Fruit fly (Drosophila melanogaster): ENCODE measurements around the gene CG12811.
A peak's percentile ranks its signal among the peaks of the same experiment; 100 is the strongest.

Gene CG12811

DNA sequence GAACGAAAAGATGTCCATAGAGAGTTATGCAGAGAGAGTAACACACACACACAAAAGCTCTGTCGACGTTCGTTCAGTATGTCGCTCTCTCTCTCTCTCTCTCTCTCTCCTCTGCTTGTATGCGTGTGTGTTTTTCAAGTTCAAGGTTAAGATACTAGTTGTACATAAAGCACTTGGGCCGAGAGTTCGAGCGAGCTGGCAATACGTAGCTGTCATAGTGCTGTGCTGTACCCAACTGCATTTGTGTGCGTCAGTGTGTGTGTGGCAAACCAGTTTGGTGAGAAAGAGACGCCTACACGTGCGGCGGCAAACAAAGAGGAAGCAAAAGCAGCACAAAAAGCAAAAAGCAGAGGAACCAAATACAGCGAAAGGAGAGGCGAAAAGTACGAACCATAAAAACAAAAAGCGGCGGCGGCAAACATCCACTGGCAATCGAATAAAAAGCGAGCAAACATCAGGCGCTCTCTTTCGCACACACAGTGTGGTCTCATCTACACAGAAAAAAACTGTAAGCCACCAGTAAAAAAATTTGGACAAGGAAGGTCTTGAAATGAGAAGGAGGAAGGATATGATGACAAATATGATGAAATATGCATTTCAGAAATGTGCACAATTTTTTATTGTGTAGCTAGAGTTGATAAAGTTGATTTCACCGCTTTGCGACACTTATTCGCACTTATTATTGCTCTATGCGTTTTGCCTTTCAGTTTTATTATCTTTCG is 38.8 kb upstream of the CG12811 start (continued):
- TF ChIP-seq CG6163 (GFP tag; IDR thresholded peaks at IDR 0.05) (peak; percentile 96), CG10669 (GFP tag; optimal IDR thresholded peaks at IDR 0.05) (peak; percentile 88), achi (GFP tag; optimal IDR thresholded peaks at IDR 0.05) (peak; percentile 91), topi (GFP tag; optimal IDR thresholded peaks at IDR 0.05) (peak; percentile 87), Eip93F (GFP tag; optimal IDR thresholded peaks at IDR 0.05) (peak; percentile 39), acj6 (GFP tag; optimal IDR thresholded peaks at IDR 0.05) (peak; percentile 95), Blimp-1 (GFP tag; optimal IDR thresholded peaks at IDR 0.05) (peak; percentile 23), CG8119 (GFP tag; IDR thresholded peaks at IDR 0.05) (peak; percentile 91), spab (GFP tag; optimal IDR thresholded peaks at IDR 0.05) (peak; percentile 88), Sox102F (GFP tag; optimal IDR thresholded peaks at IDR 0.05) (peak; percentile 81), Smox (GFP tag; optimal IDR thresholded peaks at IDR 0.05) (peak; percentile 84), ss (GFP tag; optimal IDR thresholded peaks at IDR 0.05) (peak; percentile 72 to 87), Sox14 (GFP tag; optimal IDR thresholded peaks at IDR 0.05) (peak; percentile 91), fd59A (GFP tag; optimal IDR thresholded peaks at IDR 0.05) (peak; percentile 90), pdm3 (GFP tag; optimal IDR thresholded peaks at IDR 0.05) (peak; percentile 95), CG6854 (GFP tag; optimal IDR thresholded peaks at IDR 0.05) (no peak), cyc (GFP tag; optimal IDR thresholded peaks at IDR 0.05) (peak; percentile 85), Hr39 (GFP tag; optimal IDR thresholded peaks at IDR 0.05) (peak; percentile 92), fkh (GFP tag; optimal IDR thresholded peaks at IDR 0.05) (peak; percentile 79), fd85E (GFP tag; optimal IDR thresholded peaks at IDR 0.05) (peak; percentile 51)

DNA sequence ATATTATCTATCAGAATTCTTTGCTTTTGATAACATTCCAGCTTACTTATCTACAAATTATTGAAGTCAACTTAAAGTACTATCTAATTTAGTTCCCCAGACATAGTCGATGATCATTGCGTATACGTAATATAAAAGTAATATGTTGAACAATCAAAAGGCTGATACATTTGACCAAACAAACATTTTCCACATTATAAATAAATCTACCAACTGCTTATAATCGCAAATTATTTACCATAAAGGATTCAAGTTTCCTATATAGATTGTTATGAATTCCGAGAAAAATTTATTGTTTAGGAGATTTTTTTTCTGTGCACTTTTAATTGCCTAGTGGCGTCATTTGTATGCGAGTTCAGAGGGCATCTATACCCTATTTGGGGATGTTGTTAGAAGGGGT is 38.1 kb upstream of the CG12811 start:
- TF ChIP-seq CG15336 (GFP tag; IDR thresholded peaks at IDR 0.05) (no peak), CG6163 (GFP tag; IDR thresholded peaks at IDR 0.05) (no peak), CG10669 (GFP tag; optimal IDR thresholded peaks at IDR 0.05) (peak; percentile 7), CG9139 (GFP tag; optimal IDR thresholded peaks at IDR 0.05) (no peak), Sox14 (GFP tag; optimal IDR thresholded peaks at IDR 0.05) (peak; percentile 3), Eip93F (GFP tag; optimal IDR thresholded peaks at IDR 0.05) (no peak), OdsH (GFP tag; optimal IDR thresholded peaks at IDR 0.05) (no peak), acj6 (GFP tag; optimal IDR thresholded peaks at IDR 0.05) (peak; percentile 3), salr (GFP tag; optimal IDR thresholded peaks at IDR 0.05) (no peak), CG31627 (GFP tag; optimal IDR thresholded peaks at IDR 0.05) (no peak), Hr38 (GFP tag; optimal IDR thresholded peaks at IDR 0.05) (no peak), CG11294 (GFP tag; IDR thresholded peaks at IDR 0.05) (0 out of 2 replicates have a peak, but pooled peaks have one; percentile 9), CG16779 (tag; optimal IDR thresholded peaks at IDR 0.05) (no peak), CG8632 (GFP tag; optimal IDR thresholded peaks at IDR 0.05) (no peak), CG6854 (GFP tag; optimal IDR thresholded peaks at IDR 0.05) (no peak), CG3032 (tag; optimal IDR thresholded peaks at IDR 0.05) (no peak), spab (GFP tag; optimal IDR thresholded peaks at IDR 0.05) (no peak), achi (GFP tag; optimal IDR thresholded peaks at IDR 0.05) (no peak), CG8119 (GFP tag; IDR thresholded peaks at IDR 0.05) (no peak), net (GFP tag; optimal IDR thresholded peaks at IDR 0.05) (no peak), Ets96B (tag; optimal IDR thresholded peaks at IDR 0.05) (no peak), fkh (GFP tag; optimal IDR thresholded peaks at IDR 0.05) (no peak), CG6276 (GFP tag; optimal IDR thresholded peaks at IDR 0.05) (no peak), CG8319 (GFP tag; optimal IDR thresholded peaks at IDR 0.05) (no peak), Eip78C (GFP tag) (peak; percentile 75), CG3919 (GFP tag; optimal IDR thresholded peaks at IDR 0.05) (no peak), Hr4 (GFP tag; optimal IDR thresholded peaks at IDR 0.05) (no peak), dsx (GFP tag; optimal IDR thresholded peaks at IDR 0.05; ENCODE audit: poor library complexity, severe bottlenecking) (no peak), esn (GFP tag; optimal IDR thresholded peaks at IDR 0.05) (no peak), Hr39 (GFP tag; optimal IDR thresholded peaks at IDR 0.05) (no peak), vri (GFP tag; optimal IDR thresholded peaks at IDR 0.05) (no peak)
